Worm (Caenorhabditis elegans) whole organism, early embryonic: Measurements from ENCODE around the gene R07A4.4.

Experiments used
- B0310.2 ChIP-seq: sonication (generic microtip); optimal IDR thresholded peaks from 2 replicates; lab custom pipeline; 2016; ENCODE audit warnings: mild to moderate bottlenecking, missing genetic modification characterization, missing compliant biosample characterization
- F13C5.2 ChIP-seq: sonication (generic microtip); optimal IDR thresholded peaks from 2 replicates; lab custom pipeline; 2017; ENCODE audit warnings: mild to moderate bottlenecking, missing genetic modification characterization, inconsistent platforms, missing compliant biosample characterization
- aly-1 ChIP-seq: sonication (generic microtip); optimal IDR thresholded peaks from 2 replicates; lab custom pipeline; 2016; ENCODE audit warnings: missing genetic modification characterization, missing compliant biosample characterization
- ama-1 ChIP-seq: fragments of 150-350 bp; optimal IDR thresholded peaks from 2 replicates; lab custom pipeline; 2014
- ceh-13 ChIP-seq: fragments of 200-800 bp; sonication (Bioruptor generic); optimal IDR thresholded peaks from 2 replicates; lab custom pipeline; 2018; ENCODE audit warnings: mild to moderate bottlenecking, missing genetic modification characterization, missing compliant biosample characterization
- ceh-36 ChIP-seq: sonication (generic microtip); optimal IDR thresholded peaks from 2 replicates; lab custom pipeline; 2016; ENCODE audit warnings: missing genetic modification characterization, inconsistent platforms, missing compliant biosample characterization
- ets-7 ChIP-seq: sonication (generic microtip); optimal IDR thresholded peaks from 2 replicates; lab custom pipeline; 2016; ENCODE audit warnings: missing genotype, missing genetic modification characterization, missing compliant biosample characterization
- flt-1 ChIP-seq: fragments of 200-800 bp; sonication (Bioruptor generic); IDR thresholded peaks from 2 replicates; pipeline ENCODE4 v1.3.6; 2022; ENCODE audit warnings: missing genetic modification characterization, missing compliant biosample characterization
- hmbx-1 ChIP-seq: sonication (generic microtip); optimal IDR thresholded peaks from 2 replicates; lab custom pipeline; 2016; ENCODE audit warnings: mild to moderate bottlenecking, missing genetic modification characterization, missing compliant biosample characterization
- hmg-4 ChIP-seq: fragments of 200-800 bp; sonication (Bioruptor generic); optimal IDR thresholded peaks from 2 replicates; lab custom pipeline; 2018; ENCODE audit warnings: mild to moderate bottlenecking, missing genetic modification characterization, missing compliant biosample characterization
- hnd-1 ChIP-seq: sonication (generic microtip); optimal IDR thresholded peaks from 2 replicates; lab custom pipeline; 2016; ENCODE audit warnings: missing genetic modification characterization, missing compliant biosample characterization
- pes-1 ChIP-seq: fragments of 200-800 bp; sonication (Bioruptor generic); IDR thresholded peaks from 2 replicates; pipeline ENCODE4 v1.3.6; 2022; ENCODE audit warnings: missing genetic modification reagents, missing genetic modification characterization, missing compliant biosample characterization
- scrt-1 ChIP-seq: fragments of 200-800 bp; sonication (Bioruptor generic); IDR thresholded peaks from 2 replicates; pipeline ENCODE4 v1.3.6; 2022; ENCODE audit warnings: missing genetic modification characterization, missing compliant biosample characterization
- sea-1 ChIP-seq: fragments of 200-800 bp; sonication (Bioruptor generic); conservative IDR thresholded peaks from 2 replicates; pipeline ENCODE4 v1.3.6; 2022; ENCODE audit warnings: missing genetic modification characterization, missing compliant biosample characterization
- tbx-11 ChIP-seq: fragments of 200-800 bp; sonication (Bioruptor generic); IDR thresholded peaks from 2 replicates; pipeline ENCODE4 v1.3.6; 2022; ENCODE audit warnings: missing genetic modification characterization, missing compliant biosample characterization
- tbx-37 ChIP-seq: fragments of 200-800 bp; sonication (Bioruptor generic); conservative IDR thresholded peaks from 2 replicates; pipeline ENCODE4 v1.3.6; 2022; ENCODE audit warnings: missing genetic modification reagents, missing genetic modification characterization, missing compliant biosample characterization
- tra-4 ChIP-seq: sonication (generic microtip); optimal IDR thresholded peaks from 2 replicates; lab custom pipeline; 2017; ENCODE audit warnings: missing genetic modification characterization, missing compliant biosample characterization

R07A4.4 gene

DNA sequence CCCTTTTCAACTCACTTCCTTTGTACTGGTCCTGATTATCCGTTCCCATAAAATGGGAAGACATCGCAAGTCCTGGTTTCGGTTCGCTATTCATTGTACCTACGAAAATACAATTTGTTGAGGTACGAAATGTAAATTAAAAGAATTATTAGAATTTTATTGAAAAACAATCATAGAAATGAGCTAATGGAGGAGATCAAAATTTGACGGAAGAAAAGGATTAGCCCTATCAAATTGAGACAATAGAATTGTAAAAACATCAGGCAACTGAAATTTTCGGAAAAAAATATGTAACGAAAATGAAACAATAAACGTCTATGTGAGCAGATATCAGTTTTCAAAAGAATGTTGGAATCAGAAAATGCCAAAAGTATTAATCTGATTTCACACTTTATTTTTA is 35.6 kb downstream of the R07A4.4 start, which contains the start of gene mbr-1:
Gene mbr-1, minus strand, starts transcription at position 101 of the 400 bp plus-strand sequence.
- TF ChIP-seq pes-1: no peak
- no peak for TF ChIP-seq hmbx-1 (tag; lab: Kevin White, UChicago)

- TF ChIP-seq ceh-36: no peak
- no peak for TF ChIP-seq F13C5.2 (tag; lab: Kevin White, UChicago)
- no peak for TF ChIP-seq pes-1
- no peak for TF ChIP-seq aly-1 (tag; lab: Kevin White, UChicago)
- TF ChIP-seq hmbx-1 (tag; lab: Kevin White, UChicago): no peak
- no peak for TF ChIP-seq tbx-37 (GFP tag; lab: Robert Waterston, UW)
- no peak for TF ChIP-seq B0310.2 (tag; lab: Kevin White, UChicago)
- no peak for TF ChIP-seq tra-4 (tag; lab: Kevin White, UChicago)
- no peak for TF ChIP-seq ceh-13 (GFP tag; lab: Kevin White, UChicago)
- no peak for TF ChIP-seq hmg-4
Observed at ce11 chrX:10717019-10717418, 40.5 kb downstream of the R07A4.4 start, which contains the start of gene T01C1.4. Gene T01C1.4, minus strand, starts transcription at chrX:10717119.

DNA sequence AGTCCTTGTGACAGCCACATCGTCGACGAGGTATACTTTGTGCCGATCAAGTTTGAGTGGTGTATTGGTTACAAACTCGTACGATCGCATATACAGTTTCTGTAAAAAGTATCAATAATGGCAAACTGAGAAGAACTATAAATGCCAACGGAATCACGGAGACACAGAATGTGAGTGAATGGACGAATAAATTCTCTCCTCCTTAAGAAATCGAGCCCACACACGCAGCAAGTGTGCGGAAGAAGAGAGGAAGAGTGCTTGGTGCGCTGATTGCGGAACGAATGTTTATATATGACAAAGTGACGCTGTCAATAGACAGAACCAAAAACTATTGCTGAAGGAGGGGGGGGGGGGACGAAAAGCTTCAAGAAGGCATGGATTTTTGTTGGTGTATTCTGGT is 45.7 kb downstream of the R07A4.4 start, which contains the start of gene rhgf-1:
Gene rhgf-1, minus strand, starts transcription at position 101 of the 400 bp plus-strand sequence.
- TF ChIP-seq ama-1: no peak
- no peak for TF ChIP-seq F13C5.2 (tag; lab: Kevin White, UChicago)
- no peak for TF ChIP-seq hmbx-1 (tag; lab: Kevin White, UChicago)
- TF ChIP-seq scrt-1: no peak
- no peak for TF ChIP-seq ets-7 (tag; lab: Kevin White, UChicago)
- TF ChIP-seq B0310.2 (tag; lab: Kevin White, UChicago): no peak
- TF ChIP-seq ceh-36: no peak
- TF ChIP-seq sea-1 (GFP tag; lab: Robert Waterston, UW): no peak
- no peak for TF ChIP-seq hmg-4
- TF ChIP-seq tbx-37 (GFP tag; lab: Robert Waterston, UW): no peak
- TF ChIP-seq flt-1 (GFP tag; lab: Robert Waterston, UW): no peak
- no peak for TF ChIP-seq tra-4 (tag; lab: Kevin White, UChicago)
- TF ChIP-seq pes-1: no peak
- TF ChIP-seq aly-1 (tag; lab: Kevin White, UChicago): no peak
- no peak for TF ChIP-seq tbx-11 (GFP tag; lab: Robert Waterston, UW)
- no peak for TF ChIP-seq ceh-13 (GFP tag; lab: Kevin White, UChicago)
- no peak for TF ChIP-seq hnd-1

DNA sequence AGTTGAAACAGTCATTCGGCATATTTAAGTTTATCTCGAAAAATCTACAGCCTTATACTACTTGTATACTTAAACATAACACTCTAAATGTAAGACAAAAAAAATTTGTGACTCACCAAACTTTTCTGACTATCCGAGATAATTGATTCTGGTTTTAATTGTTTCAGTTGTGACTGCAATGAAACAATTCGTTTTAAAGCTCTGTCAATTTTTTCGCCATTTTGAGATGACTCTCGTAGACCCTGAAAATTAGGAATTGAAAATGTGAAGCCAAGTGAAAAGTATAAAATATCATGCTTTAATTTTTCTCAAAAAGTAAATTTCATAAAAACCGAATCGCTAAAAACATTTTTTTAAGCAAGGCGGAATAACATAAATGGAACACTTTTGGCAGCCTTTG is 53.2 kb downstream of the R07A4.4 start:
- TF ChIP-seq tbx-37 (GFP tag; lab: Robert Waterston, UW): no peak
- no peak for TF ChIP-seq hmg-4
- no peak for TF ChIP-seq ceh-13 (GFP tag; lab: Kevin White, UChicago)
- no peak for TF ChIP-seq B0310.2 (tag; lab: Kevin White, UChicago)
- TF ChIP-seq ama-1: no peak
- no peak for TF ChIP-seq hnd-1
- no peak for TF ChIP-seq ets-7 (tag; lab: Kevin White, UChicago)
- TF ChIP-seq aly-1 (tag; lab: Kevin White, UChicago): no peak
- no peak for TF ChIP-seq flt-1 (GFP tag; lab: Robert Waterston, UW)
- TF ChIP-seq sea-1 (GFP tag; lab: Robert Waterston, UW): no peak
- no peak for TF ChIP-seq ceh-36
- no peak for TF ChIP-seq F13C5.2 (tag; lab: Kevin White, UChicago)
- no peak for TF ChIP-seq tra-4 (tag; lab: Kevin White, UChicago)
- no peak for TF ChIP-seq tbx-11 (GFP tag; lab: Robert Waterston, UW)
- no peak for TF ChIP-seq hmbx-1 (tag; lab: Kevin White, UChicago)
- no peak for TF ChIP-seq scrt-1
- no peak for TF ChIP-seq pes-1
